Worm (Caenorhabditis elegans) whole organism, mixed stage, embryonic: ENCODE results near the gene Y57A10C.9.

ENCODE experiments used
- blmp-1 ChIP-seq: fragments of 150-350 bp; optimal IDR thresholded peaks from 2 replicates; lab custom pipeline; 2014; ENCODE audit warnings: missing biosample characterization, missing genetic modification characterization
- elt-1 ChIP-seq: sonication (generic microtip); optimal IDR thresholded peaks from 2 replicates; lab custom pipeline; 2017; ENCODE audit warnings: missing genetic modification characterization, mild to moderate bottlenecking, missing compliant biosample characterization, antibody characterized with exemption, moderate library complexity, borderline replicate concordance; ENCODE audit not compliant: insufficient read depth
- lin-13 ChIP-seq: fragments of 150-350 bp; optimal IDR thresholded peaks from 2 replicates; lab custom pipeline; 2014; ENCODE audit warnings: missing biosample characterization, missing genetic modification characterization
- lsy-2 ChIP-seq: fragments of 150-350 bp; optimal IDR thresholded peaks from 2 replicates; lab custom pipeline; 2014; ENCODE audit warnings: missing biosample characterization, missing genetic modification characterization
- nhr-12 ChIP-seq: fragments of 150-350 bp; optimal IDR thresholded peaks from 2 replicates; lab custom pipeline; 2014; ENCODE audit warnings: missing biosample characterization, missing genetic modification characterization
- nhr-237 ChIP-seq: fragments of 150-350 bp; optimal IDR thresholded peaks from 2 replicates; lab custom pipeline; 2014; ENCODE audit warnings: missing biosample characterization, missing genetic modification characterization
- pha-4 ChIP-seq: fragments of 150-350 bp; optimal IDR thresholded peaks from 2 replicates; lab custom pipeline; 2018; ENCODE audit warnings: missing biosample characterization, missing genetic modification reagents, missing genetic modification characterization
- sem-2 ChIP-seq: fragments of 200-800 bp; sonication (Bioruptor generic); optimal IDR thresholded peaks from 2 replicates; lab custom pipeline; 2018; ENCODE audit warnings: mild to moderate bottlenecking, missing genetic modification characterization, missing compliant biosample characterization
- snpc-4 ChIP-seq: fragments of 150-350 bp; optimal IDR thresholded peaks from 2 replicates; lab custom pipeline; 2014; ENCODE audit warnings: missing biosample characterization, missing genetic modification characterization
- sptf-1 ChIP-seq: sonication (generic microtip); optimal IDR thresholded peaks from 2 replicates; lab custom pipeline; 2017; ENCODE audit warnings: mild to moderate bottlenecking, missing genetic modification characterization, moderate library complexity, missing compliant biosample characterization

- TF ChIP-seq pha-4 (tag; lab: Kevin White, UChicago) (no peak), lin-13 (no peak), blmp-1 (no peak), sem-2 (no peak), nhr-237 (tag; lab: Kevin White, UChicago) (no peak), nhr-12 (tag; lab: Kevin White, UChicago) (no peak), elt-1 (tag; lab: Kevin White, UChicago) (no peak), sptf-1 (tag; lab: Kevin White, UChicago) (no peak), lsy-2 (tag; lab: Kevin White, UChicago) (no peak), snpc-4 (tag; lab: Kevin White, UChicago) (no peak)
These were observed 50.9 kb downstream of the Y57A10C.9 start for ce11 chrII:12387487-12387886.
